Worm (Caenorhabditis elegans) whole organism, late embryonic: ENCODE measurements around the gene plrg-1.

Experiments
- C08G9.2 ChIP-seq: sonication (generic microtip); optimal IDR thresholded peaks from 2 replicates; lab custom pipeline; 2016; ENCODE audit warnings: mild to moderate bottlenecking, missing genetic modification characterization, moderate library complexity, missing compliant biosample characterization
- C38D4.7 ChIP-seq: fragments of 200-800 bp; sonication (Bioruptor generic); optimal IDR thresholded peaks from 2 replicates; lab custom pipeline; 2018; ENCODE audit warnings: mild to moderate bottlenecking, missing genetic modification characterization, moderate library complexity, missing compliant biosample characterization
- K02D7.2 ChIP-seq: sonication (generic microtip); optimal IDR thresholded peaks from 2 replicates; lab custom pipeline; 2017; ENCODE audit warnings: mild to moderate bottlenecking, missing genetic modification characterization, missing compliant biosample characterization
- ahr-1 ChIP-seq: sonication (generic microtip); optimal IDR thresholded peaks from 2 replicates; lab custom pipeline; 2016; ENCODE audit warnings: missing genetic modification characterization, missing compliant biosample characterization
- ama-1 ChIP-seq: fragments of 150-350 bp; optimal IDR thresholded peaks from 2 replicates; lab custom pipeline; 2014
- ceh-14 ChIP-seq: sonication (generic microtip); optimal IDR thresholded peaks from 2 replicates; lab custom pipeline; 2016; ENCODE audit warnings: missing genotype, missing genetic modification characterization, missing compliant biosample characterization
- ceh-18 ChIP-seq: sonication (generic microtip); optimal IDR thresholded peaks from 2 replicates; lab custom pipeline; 2016; ENCODE audit warnings: missing genetic modification characterization, missing compliant biosample characterization
- ceh-19 ChIP-seq: fragments of 200-800 bp; sonication (Bioruptor generic); optimal IDR thresholded peaks from 2 replicates; lab custom pipeline; 2018; ENCODE audit warnings: mild to moderate bottlenecking, missing genetic modification characterization, missing compliant biosample characterization
- ceh-22 ChIP-seq: sonication (generic microtip); optimal IDR thresholded peaks from 2 replicates; lab custom pipeline; 2017; ENCODE audit warnings: missing biosample characterization, missing genetic modification characterization
- ceh-30 ChIP-seq: fragments of 150-350 bp; optimal IDR thresholded peaks from 2 replicates; lab custom pipeline; 2014; ENCODE audit warnings: missing biosample characterization, missing genetic modification characterization
- ceh-31 ChIP-seq: sonication (generic microtip); optimal IDR thresholded peaks from 2 replicates; lab custom pipeline; 2016; ENCODE audit warnings: missing genetic modification characterization, missing compliant biosample characterization
- ceh-34 ChIP-seq: sonication (generic microtip); optimal IDR thresholded peaks from 2 replicates; lab custom pipeline; 2016; ENCODE audit warnings: mild to moderate bottlenecking, missing genetic modification characterization, missing compliant biosample characterization
- che-1 ChIP-seq: sonication (generic microtip); optimal IDR thresholded peaks from 2 replicates; lab custom pipeline; 2016; ENCODE audit warnings: mild to moderate bottlenecking, missing genetic modification characterization, missing compliant biosample characterization
- dmd-4 ChIP-seq: sonication (generic microtip); optimal IDR thresholded peaks from 2 replicates; lab custom pipeline; 2016; ENCODE audit warnings: borderline replicate concordance, missing genetic modification characterization, missing compliant biosample characterization
- dve-1 ChIP-seq: sonication (generic microtip); optimal IDR thresholded peaks from 2 replicates; lab custom pipeline; 2017; ENCODE audit warnings: antibody characterized with exemption, mild to moderate bottlenecking, missing genetic modification characterization, missing compliant biosample characterization
- ets-4 ChIP-seq: sonication (generic microtip); optimal IDR thresholded peaks from 2 replicates; lab custom pipeline; 2016; ENCODE audit warnings: missing genetic modification characterization, missing compliant biosample characterization
- eyg-1 ChIP-seq: sonication (generic microtip); optimal IDR thresholded peaks from 2 replicates; lab custom pipeline; 2016; ENCODE audit warnings: missing genotype, missing genetic modification characterization, missing compliant biosample characterization
- fkh-10 ChIP-seq: fragments of 150-350 bp; optimal IDR thresholded peaks from 2 replicates; lab custom pipeline; 2014; ENCODE audit warnings: missing biosample characterization, missing genetic modification reagents, missing genetic modification characterization
- hlh-15 ChIP-seq: sonication (generic microtip); optimal IDR thresholded peaks from 2 replicates; lab custom pipeline; 2016; ENCODE audit warnings: missing genetic modification characterization, missing compliant biosample characterization
- lim-6 ChIP-seq: sonication (generic microtip); optimal IDR thresholded peaks from 2 replicates; lab custom pipeline; 2016; ENCODE audit warnings: missing genetic modification characterization, missing compliant biosample characterization
- lin-11 ChIP-seq: fragments of 200-800 bp; sonication (Bioruptor generic); optimal IDR thresholded peaks from 2 replicates; lab custom pipeline; 2018; ENCODE audit warnings: mild to moderate bottlenecking, missing genetic modification characterization, missing compliant biosample characterization
- nhr-232 ChIP-seq: sonication (generic microtip); optimal IDR thresholded peaks from 2 replicates; lab custom pipeline; 2016; ENCODE audit warnings: missing genetic modification characterization, missing compliant biosample characterization
- odd-2 ChIP-seq: sonication (generic microtip); optimal IDR thresholded peaks from 2 replicates; lab custom pipeline; 2017; ENCODE audit warnings: antibody characterized with exemption, mild to moderate bottlenecking, missing genetic modification characterization, missing compliant biosample characterization
- pag-3 ChIP-seq: sonication (generic microtip); optimal IDR thresholded peaks from 2 replicates; lab custom pipeline; 2016; ENCODE audit warnings: missing compliant biosample characterization, missing genetic modification characterization, borderline replicate concordance
- pat-9 ChIP-seq: fragments of 200-800 bp; sonication (Bioruptor generic); optimal IDR thresholded peaks from 2 replicates; lab custom pipeline; 2018; ENCODE audit warnings: mild to moderate bottlenecking, missing genetic modification characterization, moderate library complexity, missing compliant biosample characterization
- pax-1 ChIP-seq: fragments of 150-350 bp; optimal IDR thresholded peaks from 2 replicates; lab custom pipeline; 2014; ENCODE audit warnings: missing biosample characterization, missing genetic modification characterization
- pha-4 ChIP-seq: fragments of 150-350 bp; optimal IDR thresholded peaks from 2 replicates; lab custom pipeline; 2018; ENCODE audit warnings: missing biosample characterization, missing genetic modification reagents, missing genetic modification characterization
- pqm-1 ChIP-seq: sonication (generic microtip); optimal IDR thresholded peaks from 2 replicates; lab custom pipeline; 2016; ENCODE audit warnings: missing genetic modification characterization, missing compliant biosample characterization
- sdc-2 ChIP-seq: sonication (generic microtip); optimal IDR thresholded peaks from 2 replicates; lab custom pipeline; 2016; ENCODE audit warnings: missing genotype, missing genetic modification characterization, missing compliant biosample characterization
- sox-2 ChIP-seq: fragments of 200-800 bp; sonication (Bioruptor generic); IDR thresholded peaks from 2 replicates; pipeline ENCODE4 v1.3.6; 2022; ENCODE audit warnings: missing genetic modification reagents, missing genetic modification characterization, missing compliant biosample characterization
- tbx-7 ChIP-seq: sonication (generic microtip); optimal IDR thresholded peaks from 2 replicates; lab custom pipeline; 2016; ENCODE audit warnings: missing genotype, missing genetic modification characterization, missing compliant biosample characterization
- ttx-3 ChIP-seq: sonication (generic microtip); optimal IDR thresholded peaks from 2 replicates; lab custom pipeline; 2016; ENCODE audit warnings: missing genetic modification reagents, missing genetic modification characterization, missing compliant biosample characterization
- unc-3 ChIP-seq, 2 experiments: fragments of 200-800 bp in 1 of 2; sonication (Bioruptor generic) in 1 of 2; sonication (generic microtip) in 1 of 2; conservative IDR thresholded peaks in 1 of 2; optimal IDR thresholded peaks in 1 of 2; 2 replicates each; pipeline versions ENCODE4 v1.3.6 to Lab custom; 2016 to 2022; ENCODE audit warnings: missing compliant biosample characterization in 2 of 2, missing genetic modification characterization in 2 of 2, missing genetic modification reagents in 1 of 2
- unc-42 ChIP-seq: sonication (generic microtip); optimal IDR thresholded peaks from 2 replicates; lab custom pipeline; 2016; ENCODE audit warnings: missing genotype, missing genetic modification characterization, missing compliant biosample characterization
- unc-86 ChIP-seq: sonication (generic microtip); optimal IDR thresholded peaks from 2 replicates; lab custom pipeline; 2016; ENCODE audit warnings: missing genetic modification characterization, missing compliant biosample characterization
- zip-5 ChIP-seq: sonication (generic microtip); optimal IDR thresholded peaks from 2 replicates; lab custom pipeline; 2016; ENCODE audit warnings: missing genetic modification characterization, missing compliant biosample characterization

plrg-1 gene

ce11 chrV:10839398-10839797 lies 31.7 kb upstream of the plrg-1 start:
- TF ChIP-seq unc-3 (GFP tag; conservative IDR thresholded peaks at IDR 0.05; lab: Robert Waterston, UW) (no peak), unc-3 (tag; optimal IDR thresholded peaks at IDR 0.05; lab: Kevin White, UChicago) (no peak), odd-2 (tag; lab: Kevin White, UChicago) (no peak), unc-42 (tag; lab: Kevin White, UChicago) (peak; percentile 51), ahr-1 (tag; lab: Kevin White, UChicago) (no peak)

- TF ChIP-seq dmd-4 (tag; lab: Kevin White, UChicago) (no peak), eyg-1 (no peak), zip-5 (tag; lab: Kevin White, UChicago) (no peak), ceh-34 (no peak), unc-86 (tag; lab: Kevin White, UChicago) (no peak), ceh-19 (GFP tag; lab: Kevin White, UChicago) (no peak), pag-3 (tag; lab: Kevin White, UChicago) (no peak), pqm-1 (tag; lab: Kevin White, UChicago) (no peak), ama-1 (lab: Kevin White, UChicago) (no peak), ceh-31 (tag; lab: Kevin White, UChicago) (no peak), ceh-14 (tag; lab: Kevin White, UChicago) (no peak), tbx-7 (no peak), ttx-3 (no peak), sdc-2 (no peak), pax-1 (tag; lab: Kevin White, UChicago) (no peak), ceh-30 (tag; lab: Kevin White, UChicago) (no peak), nhr-232 (tag; lab: Kevin White, UChicago) (no peak), lim-6 (no peak), C38D4.7 (GFP tag; lab: Kevin White, UChicago) (no peak), ceh-22 (tag; lab: Kevin White, UChicago) (no peak)
Measured at ce11 chrV:10838204-10838603, 30.5 kb upstream of the plrg-1 start.

- TF ChIP-seq unc-42 (tag; lab: Kevin White, UChicago): peak; percentile 37
- no peak for TF ChIP-seq ceh-34
Measured at ce11 chrV:10834682-10835219, 27.0 kb upstream of the plrg-1 start.

- TF ChIP-seq ahr-1 (tag; lab: Kevin White, UChicago) (no peak), ttx-3 (no peak), C08G9.2 (tag; lab: Kevin White, UChicago) (no peak), eyg-1 (no peak), ets-4 (tag; lab: Kevin White, UChicago) (no peak), pax-1 (tag; lab: Kevin White, UChicago) (no peak), C38D4.7 (GFP tag; lab: Kevin White, UChicago) (no peak), ceh-22 (tag; lab: Kevin White, UChicago) (no peak), pha-4 (tag; lab: Kevin White, UChicago) (no peak), che-1 (tag; lab: Kevin White, UChicago) (no peak), ceh-30 (tag; lab: Kevin White, UChicago) (no peak), ceh-18 (tag; lab: Kevin White, UChicago) (no peak), sdc-2 (no peak), pat-9 (tag; lab: Kevin White, UChicago) (no peak), dve-1 (tag; lab: Kevin White, UChicago) (no peak), K02D7.2 (tag; lab: Kevin White, UChicago) (no peak), lin-11 (no peak)
Measured at ce11 chrV:10832862-10833261, 25.1 kb upstream of the plrg-1 start.

- TF ChIP-seq ceh-14 (tag; lab: Kevin White, UChicago): no peak
- no peak for TF ChIP-seq sox-2 (GFP tag; lab: Robert Waterston, UW)
- no peak for TF ChIP-seq fkh-10
- TF ChIP-seq K02D7.2 (tag; lab: Kevin White, UChicago): no peak
- no peak for TF ChIP-seq hlh-15 (tag; lab: Kevin White, UChicago)
- TF ChIP-seq ceh-18 (tag; lab: Kevin White, UChicago): no peak
- TF ChIP-seq, all 69 proteins: peak for 0
Measured at ce11 chrV:10824711-10825110, 17.0 kb upstream of the plrg-1 start, which contains the start of gene nrx-1. TSS of gene nrx-1 (plus strand) at chrV:10825011.
